Worm (Caenorhabditis elegans) whole organism, L4/young adult: ENCODE results near the gene F14H12.2.

Experiments
- W03F9.2 ChIP-seq: fragments of 150-350 bp; optimal IDR thresholded peaks from 2 replicates; lab custom pipeline; 2014; ENCODE audit warnings: missing biosample characterization, missing genetic modification characterization
- dao-5 ChIP-seq: sonication (generic microtip); optimal IDR thresholded peaks from 2 replicates; lab custom pipeline; 2016; ENCODE audit warnings: missing genotype, missing genetic modification characterization, moderate library complexity, missing compliant biosample characterization
- him-1 ChIP-seq: sonication (generic microtip); optimal IDR thresholded peaks from 2 replicates; lab custom pipeline; 2016; ENCODE audit warnings: missing genotype, missing genetic modification reagents, missing genetic modification characterization, missing compliant biosample characterization

F14H12.2 gene

DNA sequence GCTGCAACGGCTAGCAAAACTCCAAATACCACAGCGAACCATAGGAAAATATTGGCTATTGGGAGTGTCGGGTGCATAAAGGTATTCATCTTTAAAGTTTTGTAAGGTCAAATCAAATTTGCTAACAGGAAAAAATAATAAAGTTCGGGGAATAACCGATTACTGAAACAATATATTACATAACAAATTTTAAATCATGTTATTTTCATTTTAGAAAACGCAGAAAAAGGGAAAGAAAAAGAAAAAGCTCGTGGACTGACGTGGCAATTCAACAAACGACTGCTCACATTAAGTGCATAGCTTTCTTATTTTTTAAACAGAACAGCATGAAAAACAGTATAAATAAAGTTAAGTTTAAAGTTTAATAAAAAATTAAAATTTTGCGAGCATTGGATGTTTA lies 22.8 kb downstream of the F14H12.2 start, which contains the start of gene R160.6:
Gene R160.6 (minus strand): TSS at position 101 of the 400 bp plus-strand sequence.
- TF ChIP-seq W03F9.2 (tag; lab: Kevin White, UChicago) (no peak), dao-5 (tag; lab: Kevin White, UChicago) (no peak), him-1 (tag; lab: Kevin White, UChicago) (no peak)

- no peak for TF ChIP-seq him-1 (tag; lab: Kevin White, UChicago)
- no peak for TF ChIP-seq dao-5 (tag; lab: Kevin White, UChicago)
- no peak for TF ChIP-seq W03F9.2 (tag; lab: Kevin White, UChicago)
These were observed 26.5 kb downstream of the F14H12.2 start, which contains the start of gene R160.2 for ce11 chrX:4376801-4377200. TSS of gene R160.2 (minus strand) at chrX:4376901.

DNA sequence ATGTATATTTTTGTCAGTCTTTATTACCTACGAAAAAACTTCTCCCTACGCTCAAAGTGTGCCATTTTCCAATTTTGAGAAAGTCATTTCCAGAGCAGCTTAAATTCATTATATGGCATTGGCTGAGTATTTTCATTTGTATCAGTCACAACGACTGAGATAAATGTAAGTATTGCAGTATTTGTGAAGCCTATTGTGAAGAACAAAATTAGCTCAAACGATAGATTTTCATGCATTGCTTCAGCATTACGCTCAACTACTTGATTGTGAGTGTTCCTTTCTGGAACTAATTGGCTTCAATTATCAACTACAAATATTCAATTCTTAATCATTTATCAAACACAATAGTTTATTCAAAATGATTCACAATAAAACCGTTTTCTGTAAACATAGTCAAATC lies 27.4 kb downstream of the F14H12.2 start, which contains the start of gene R160.12:
Gene R160.12 (minus strand): TSS at position 101 of the 400 bp plus-strand sequence.
- TF ChIP-seq dao-5 (tag; lab: Kevin White, UChicago) (no peak), W03F9.2 (tag; lab: Kevin White, UChicago) (no peak), him-1 (tag; lab: Kevin White, UChicago) (no peak)

ce11 chrX:4383316-4383936 lies 33.1 kb downstream of the F14H12.2 start, which contains the start of gene lst-2:
TSS of gene lst-2 (minus strand) at chrX:4383366.
- no peak for TF ChIP-seq him-1 (tag; lab: Kevin White, UChicago)
- no peak for TF ChIP-seq dao-5 (tag; lab: Kevin White, UChicago)
- TF ChIP-seq W03F9.2 (tag; lab: Kevin White, UChicago) = no peak

DNA sequence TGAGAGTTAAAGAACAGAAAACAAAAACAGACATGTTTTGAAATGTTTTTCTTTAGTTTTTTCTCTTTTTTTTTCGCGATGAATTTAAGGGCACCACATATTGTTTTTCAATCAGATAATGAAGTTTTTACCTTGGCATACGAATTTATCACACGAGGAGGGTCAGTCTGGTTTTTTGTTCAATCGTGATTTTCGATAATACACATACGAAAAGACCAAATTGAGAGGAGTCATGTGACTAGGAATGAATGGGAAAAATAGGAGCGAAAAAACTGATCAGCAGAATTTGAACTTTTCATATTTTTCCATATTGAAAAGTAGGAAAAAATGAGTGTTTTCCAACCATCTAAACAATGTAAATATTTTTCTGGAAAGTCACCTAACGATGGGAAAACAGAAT lies 36.2 kb downstream of the F14H12.2 start:
- TF ChIP-seq dao-5 (tag; lab: Kevin White, UChicago) (no peak), W03F9.2 (tag; lab: Kevin White, UChicago) (no peak), him-1 (tag; lab: Kevin White, UChicago) (no peak)

- TF ChIP-seq W03F9.2 (tag; lab: Kevin White, UChicago) (peak; percentile 60), him-1 (tag; lab: Kevin White, UChicago) (peak; percentile 66), dao-5 (tag; lab: Kevin White, UChicago) (no peak)
These were observed 38.6 kb downstream of the F14H12.2 start, which contains the start of gene dpy-23 for ce11 chrX:4388834-4389409. TSS of gene dpy-23 (plus strand) at chrX:4389359.

- TF ChIP-seq W03F9.2 (tag; lab: Kevin White, UChicago) (no peak), dao-5 (tag; lab: Kevin White, UChicago) (no peak), him-1 (tag; lab: Kevin White, UChicago) (no peak)
These were observed 41.4 kb downstream of the F14H12.2 start for ce11 chrX:4391680-4392079.

DNA sequence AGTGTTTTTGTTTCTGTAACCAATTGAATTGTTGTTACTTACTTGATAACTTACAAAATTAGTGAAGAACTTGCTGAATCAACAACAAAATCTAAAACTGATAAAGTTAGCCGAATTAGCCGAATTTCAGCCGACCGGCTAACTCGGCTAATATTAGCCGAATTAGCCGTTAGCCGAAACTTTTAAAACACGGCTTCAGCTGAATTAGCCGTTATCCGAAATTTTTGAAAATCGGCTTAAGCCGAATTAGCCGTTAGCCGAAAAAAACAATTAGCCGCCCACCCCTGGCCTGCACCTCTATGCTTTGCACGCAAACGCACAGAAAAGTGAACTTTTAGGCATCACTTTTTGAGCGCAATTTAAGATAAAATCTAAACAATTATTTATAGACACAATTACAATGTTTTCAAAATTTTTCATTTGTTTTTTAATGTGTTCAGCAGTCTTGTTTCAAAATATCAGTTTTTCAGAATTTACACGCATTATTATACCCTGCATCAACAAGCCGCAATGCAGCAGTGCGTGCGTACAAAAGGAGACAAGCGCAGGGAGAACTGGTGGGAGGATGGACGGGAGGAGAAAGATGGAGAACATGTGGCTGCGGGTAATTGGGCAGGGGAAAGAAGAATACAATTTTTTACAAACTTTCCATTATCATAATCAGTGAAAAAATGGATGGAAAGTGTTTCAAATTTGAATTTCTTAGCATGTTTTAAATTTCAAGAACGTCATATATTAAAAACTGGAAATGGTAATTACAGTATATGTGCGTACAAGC lies 45.0 kb downstream of the F14H12.2 start:
- TF ChIP-seq W03F9.2 (tag; lab: Kevin White, UChicago) = peak; percentile 46
- TF ChIP-seq dao-5 (tag; lab: Kevin White, UChicago) = no peak
- TF ChIP-seq him-1 (tag; lab: Kevin White, UChicago) = peak; percentile 73

- no peak for TF ChIP-seq dao-5 (tag; lab: Kevin White, UChicago)
These were observed 47.2 kb downstream of the F14H12.2 start for ce11 chrX:4397460-4397859.

DNA sequence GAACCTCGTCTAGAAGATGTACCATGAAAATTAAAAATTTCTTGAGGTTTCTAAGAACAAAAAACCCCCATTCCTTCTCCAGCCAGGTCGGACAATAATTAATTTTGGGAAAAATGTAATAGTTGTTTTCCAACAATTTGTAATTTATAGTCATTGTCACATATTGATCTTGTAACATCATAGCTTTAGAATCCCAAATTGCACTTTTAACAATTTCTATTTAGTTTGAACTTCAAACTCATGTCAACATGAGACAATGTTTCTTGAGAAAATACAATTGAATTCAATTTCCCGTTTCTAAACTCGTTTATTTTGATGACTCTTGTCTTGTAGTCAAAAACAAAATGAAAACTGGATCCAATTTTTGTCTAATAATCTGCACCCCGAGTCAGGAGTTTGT lies 50.0 kb downstream of the F14H12.2 start:
- no peak for TF ChIP-seq W03F9.2 (tag; lab: Kevin White, UChicago)
- no peak for TF ChIP-seq him-1 (tag; lab: Kevin White, UChicago)
- TF ChIP-seq dao-5 (tag; lab: Kevin White, UChicago) = no peak
